Fruit fly (Drosophila melanogaster) whole organism, prepupa: Measurements from ENCODE around the gene Rpn9.

Source experiments
- CG16779 ChIP-seq: fragments of 200-800 bp; sonication (Bioruptor generic); optimal IDR thresholded peaks from 3 replicates; lab custom pipeline; 2017; ENCODE audit warnings: missing biosample characterization, mild to moderate bottlenecking, missing genetic modification characterization
- CG4318 ChIP-seq: fragments of 200-800 bp; sonication (Bioruptor generic); optimal IDR thresholded peaks from 3 replicates; lab custom pipeline; 2017; ENCODE audit warnings: missing biosample characterization, mild to moderate bottlenecking, missing genetic modification characterization

- TF ChIP-seq CG16779 (tag; lab: Kevin White, UChicago) (no peak), CG4318 (GFP tag; lab: Kevin White, UChicago) (no peak)
Observed at dm6 chr3R:23721525-23721924, 11.7 kb downstream of the Rpn9 start, which contains the start of gene CG10232.
